Fruit fly (Drosophila melanogaster): ENCODE results near the gene Ten-a.

Ten-a gene

DNA sequence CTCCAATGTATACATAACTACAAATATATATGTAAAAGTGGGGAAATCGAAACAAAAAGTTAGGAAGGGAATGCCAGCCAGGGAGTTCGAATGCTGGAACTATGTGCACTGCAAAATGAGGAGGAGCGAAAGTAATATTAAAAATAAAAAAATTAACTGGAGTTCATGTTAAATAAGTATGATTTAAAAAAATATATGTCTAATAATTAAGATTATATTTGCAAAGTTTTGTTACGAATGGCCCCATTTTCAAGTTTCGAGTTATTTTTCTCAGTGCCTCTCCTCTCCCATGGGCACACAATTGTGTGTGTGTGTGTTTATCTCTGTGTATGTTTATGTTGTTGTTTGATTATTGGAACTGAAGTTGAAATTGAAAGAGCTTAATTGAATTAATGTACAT, 198.9 kb downstream of the Ten-a start (continued):
- no peak for TF ChIP-seq CG4854 (GFP tag; optimal IDR thresholded peaks at IDR 0.05)

DNA sequence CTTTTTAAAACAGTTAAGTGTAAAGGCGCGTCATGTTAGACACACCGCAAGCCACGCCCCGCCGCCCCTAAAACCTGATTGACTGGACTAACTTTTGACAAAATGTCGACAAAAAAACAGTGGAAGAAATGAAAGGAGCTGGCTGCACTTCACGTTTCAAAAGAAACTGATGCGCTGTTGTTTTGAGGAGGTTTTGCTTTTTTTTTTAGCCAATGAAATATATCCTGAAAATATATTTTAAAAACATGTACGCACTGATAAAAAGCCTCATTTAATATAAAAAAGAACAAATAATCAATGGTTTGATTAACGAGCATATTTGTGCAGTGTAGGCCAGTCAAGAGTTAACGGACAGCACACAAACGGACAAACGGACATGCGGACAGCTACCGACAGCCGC, 202.1 kb downstream of the Ten-a start:
- TF ChIP-seq hb (GFP tag; IDR thresholded peaks at IDR 0.05; ENCODE audit: partially characterized antibody) (no peak), CG1529 (GFP tag; optimal IDR thresholded peaks at IDR 0.05) (no peak), Gsc (GFP tag; IDR thresholded peaks at IDR 0.05) (no peak), sd (tag; optimal IDR thresholded peaks at IDR 0.05) (no peak), sisA (GFP tag; IDR thresholded peaks at IDR 0.05) (no peak), CG1603 (tag; optimal IDR thresholded peaks at IDR 0.05) (no peak)

DNA sequence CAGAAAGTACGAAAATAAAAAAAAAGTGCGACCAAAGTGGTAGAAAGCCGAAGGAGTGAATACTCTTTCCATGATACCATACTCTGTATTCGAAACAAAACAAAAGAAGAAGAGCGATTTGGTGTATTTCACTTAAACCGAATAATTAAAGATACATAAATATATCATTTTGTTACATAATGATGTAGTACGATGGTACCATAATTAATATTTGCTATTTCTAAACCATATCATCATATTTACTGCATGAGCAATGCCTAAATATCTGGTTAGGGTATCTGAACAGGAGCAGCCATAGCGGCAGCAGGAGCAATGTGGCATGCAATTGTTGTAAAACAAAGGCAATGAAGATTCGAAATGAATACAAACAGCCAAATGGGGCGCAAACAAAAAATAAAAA, 202.8 kb downstream of the Ten-a start:
- TF ChIP-seq br (optimal IDR thresholded peaks at IDR 0.05) (no peak), D19A (tag; optimal IDR thresholded peaks at IDR 0.05) (peak; percentile 83), Atf-2 (GFP tag; optimal IDR thresholded peaks at IDR 0.05) (no peak), Pdp1 (GFP tag; optimal IDR thresholded peaks at IDR 0.05) (peak in 1 of 2 experiments; percentile 37), ATbp (GFP tag; optimal IDR thresholded peaks at IDR 0.05) (no peak), HLH54F (GFP tag; optimal IDR thresholded peaks at IDR 0.05) (no peak)

DNA sequence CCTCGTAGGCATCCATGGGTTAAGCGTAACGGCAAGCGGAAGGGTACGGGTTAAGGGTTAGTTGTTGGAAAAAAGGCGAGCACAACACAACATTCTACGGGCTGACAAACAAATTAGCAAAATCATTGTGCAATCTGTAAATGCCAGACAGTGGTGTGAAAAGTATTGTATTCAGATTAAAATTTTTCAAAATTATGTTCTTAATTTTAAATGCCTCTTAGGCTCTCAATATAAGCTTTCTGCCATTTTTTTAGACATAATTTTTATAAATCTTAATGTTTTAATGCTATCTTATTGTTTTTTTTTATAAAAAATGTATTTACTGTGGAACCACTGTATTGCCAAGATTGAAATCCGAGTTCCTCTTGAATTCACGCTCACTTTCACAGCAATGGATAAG, 204.6 kb downstream of the Ten-a start:
- TF ChIP-seq hb (GFP tag; IDR thresholded peaks at IDR 0.05; ENCODE audit: partially characterized antibody), result no peak
- no peak for TF ChIP-seq nom (GFP tag; optimal IDR thresholded peaks at IDR 0.05)
- TF ChIP-seq D (optimal IDR thresholded peaks at IDR 0.05), result no peak
- peak; percentile 4 for TF ChIP-seq D (GFP tag; optimal IDR thresholded peaks at IDR 0.05)
- no peak for TF ChIP-seq CG7745 (tag; optimal IDR thresholded peaks at IDR 0.05)
- no peak for TF ChIP-seq HHEX (GFP tag; optimal IDR thresholded peaks at IDR 0.05)
- no peak for TF ChIP-seq lab (GFP tag; optimal IDR thresholded peaks at IDR 0.05)
- TF ChIP-seq CG2678 (tag; optimal IDR thresholded peaks at IDR 0.05), result peak; percentile 6
- no peak for TF ChIP-seq sob (GFP tag; IDR thresholded peaks at IDR 0.05)
- TF ChIP-seq tin (GFP tag; optimal IDR thresholded peaks at IDR 0.05), result no peak
- TF ChIP-seq eve (GFP tag; optimal IDR thresholded peaks at IDR 0.05), result no peak
- no peak for TF ChIP-seq CG4617 (GFP tag; optimal IDR thresholded peaks at IDR 0.05; ENCODE audit: borderline replicate concordance)
- no peak for TF ChIP-seq caup (GFP tag; optimal IDR thresholded peaks at IDR 0.05; ENCODE audit: severe bottlenecking)
- TF ChIP-seq ATbp (GFP tag; optimal IDR thresholded peaks at IDR 0.05), result peak; percentile 3
- no peak for TF ChIP-seq CG4328 (GFP tag; optimal IDR thresholded peaks at IDR 0.05)
- peak; percentile 5 for TF ChIP-seq Spps (tag; optimal IDR thresholded peaks at IDR 0.05)
- TF ChIP-seq ro (GFP tag; IDR thresholded peaks at IDR 0.05), result no peak
- no peak for TF ChIP-seq hkb (optimal IDR thresholded peaks at IDR 0.05)
- TF ChIP-seq hkb (GFP tag; IDR thresholded peaks at IDR 0.05), result peak; percentile 34; the same call in 1 of the 2 replicates
- 0 out of 3 replicates have a peak, but pooled peaks have one; percentile 8 for TF ChIP-seq H15 (GFP tag; IDR thresholded peaks at IDR 0.05)
- TF ChIP-seq pho (GFP tag; optimal IDR thresholded peaks at IDR 0.05), result no peak
- no peak for TF ChIP-seq CG16813 (GFP tag; IDR thresholded peaks at IDR 0.05; ENCODE audit: partially characterized antibody)
- TF ChIP-seq Nf-YB (GFP tag; optimal IDR thresholded peaks at IDR 0.05), result no peak
- TF ChIP-seq CG4424 (GFP tag; optimal IDR thresholded peaks at IDR 0.05), result peak; percentile 27
- TF ChIP-seq CG30403 (GFP tag; optimal IDR thresholded peaks at IDR 0.05), result peak; percentile 8
- TF ChIP-seq dmrt99B (tag; optimal IDR thresholded peaks at IDR 0.05), result peak; percentile 28
- TF ChIP-seq Fer3 (tag; optimal IDR thresholded peaks at IDR 0.05), result no peak
- no peak for TF ChIP-seq chif (GFP tag; optimal IDR thresholded peaks at IDR 0.05)
- no peak for TF ChIP-seq salm (tag; optimal IDR thresholded peaks at IDR 0.05)
- TF ChIP-seq lola (GFP tag; optimal IDR thresholded peaks at IDR 0.05), result peak in 1 of 3 experiments; percentile 17
- no peak for TF ChIP-seq CG31224 (GFP tag; IDR thresholded peaks at IDR 0.05)
- peak; percentile 1 for TF ChIP-seq oc (tag; optimal IDR thresholded peaks at IDR 0.05)
- TF ChIP-seq CG10979 (tag; optimal IDR thresholded peaks at IDR 0.05), result peak; percentile 53
- no peak for TF ChIP-seq CG17612 (GFP tag; IDR thresholded peaks at IDR 0.05)
- no peak for TF ChIP-seq CG4820 (GFP tag; optimal IDR thresholded peaks at IDR 0.05)
